In genomic region chr2L:20987438-20987837, dm6 we compare ENCODE assay signal across 1 fruit fly cellular context.
TF ChIP-seq lines count a peak whose summit lies in the region.

No protein-coding gene starts in this region.

TF ChIP-seq in whole organism, embryonic, 481 proteins besides CTCF, POLR2A, EP300 and RAD21 (continued from another document and continues in another):
- peak; percentile 79 for TF ChIP-seq CG3847 (GFP tag; IDR thresholded peaks at IDR 0.05; lab: Robert Waterston, UW)
- peak; percentile 58; the same call in 1 of the 3 replicates for TF ChIP-seq CG11695 (GFP tag; IDR thresholded peaks at IDR 0.05; lab: Robert Waterston, UW)
- TF ChIP-seq sens (GFP tag; lab: Kevin White, UChicago), result peak; percentile 97
- TF ChIP-seq Camta (GFP tag; optimal IDR thresholded peaks at IDR 0.05; lab: Kevin White, UChicago), result peak; percentile 78
- no peak for TF ChIP-seq bigmax (GFP tag; optimal IDR thresholded peaks at IDR 0.05; lab: Kevin White, UChicago)
- peak; percentile 85 for TF ChIP-seq CG2678 (tag; optimal IDR thresholded peaks at IDR 0.05; lab: Kevin White, UChicago)
- peak; percentile 71 for TF ChIP-seq CG8388 (GFP tag; optimal IDR thresholded peaks at IDR 0.05; lab: Kevin White, UChicago)
- peak; percentile 85 to 88 for TF ChIP-seq dpn (GFP tag; optimal IDR thresholded peaks at IDR 0.05; lab: Kevin White, UChicago)
- TF ChIP-seq Dref (GFP tag; IDR thresholded peaks at IDR 0.05; lab: Robert Waterston, UW), result no peak
- peak; percentile 80 for TF ChIP-seq wdn (GFP tag; IDR thresholded peaks at IDR 0.05; lab: Robert Waterston, UW)
- TF ChIP-seq CG10565 (GFP tag; optimal IDR thresholded peaks at IDR 0.05; lab: Kevin White, UChicago), result no peak
- no peak for TF ChIP-seq CG10321 (GFP tag; IDR thresholded peaks at IDR 0.05; lab: Robert Waterston, UW)
- TF ChIP-seq CG4617 (GFP tag; optimal IDR thresholded peaks at IDR 0.05; lab: Kevin White, UChicago; ENCODE audit: borderline replicate concordance), result peak; percentile 55
- peak; percentile 62 for TF ChIP-seq disco-r (GFP tag; optimal IDR thresholded peaks at IDR 0.05; lab: Kevin White, UChicago)
- TF ChIP-seq dimm (GFP tag; IDR thresholded peaks at IDR 0.05; lab: Robert Waterston, UW), result peak; percentile 69
- peak; percentile 88 for TF ChIP-seq Xrp1 (GFP tag; IDR thresholded peaks at IDR 0.05; lab: Robert Waterston, UW)
- peak; percentile 59 for TF ChIP-seq kay (GFP tag; optimal IDR thresholded peaks at IDR 0.05; lab: Kevin White, UChicago)
- TF ChIP-seq Atf6 (GFP tag; IDR thresholded peaks at IDR 0.05; lab: Robert Waterston, UW), result peak; percentile 85
- no peak for TF ChIP-seq vnd (GFP tag; IDR thresholded peaks at IDR 0.05; lab: Robert Waterston, UW; ENCODE audit: partially characterized antibody)
- TF ChIP-seq Sox102F (GFP tag; optimal IDR thresholded peaks at IDR 0.05; lab: Kevin White, UChicago), result peak; percentile 86
- peak; percentile 57 for TF ChIP-seq CG2202 (tag; optimal IDR thresholded peaks at IDR 0.05; lab: Kevin White, UChicago)
- TF ChIP-seq dan (GFP tag; IDR thresholded peaks at IDR 0.05; lab: Robert Waterston, UW), result no peak
- no peak for TF ChIP-seq CG8478 (optimal IDR thresholded peaks at IDR 0.05; lab: Kevin White, UChicago)
- peak; percentile 68 for TF ChIP-seq CG9215 (GFP tag; IDR thresholded peaks at IDR 0.05; lab: Robert Waterston, UW)
- TF ChIP-seq E2f2 (GFP tag; IDR thresholded peaks at IDR 0.05; lab: Robert Waterston, UW), result peak; percentile 41
- no peak for TF ChIP-seq bowl (GFP tag; IDR thresholded peaks at IDR 0.05; lab: Robert Waterston, UW)
- TF ChIP-seq CG17186 (GFP tag; optimal IDR thresholded peaks at IDR 0.05; lab: Kevin White, UChicago), result no peak
- no peak for TF ChIP-seq Dp (GFP tag; optimal IDR thresholded peaks at IDR 0.05; lab: Kevin White, UChicago)
- peak; percentile 81 for TF ChIP-seq CG11247 (GFP tag; IDR thresholded peaks at IDR 0.05; lab: Robert Waterston, UW)
- TF ChIP-seq Gsc (GFP tag; IDR thresholded peaks at IDR 0.05; lab: Robert Waterston, UW), result peak; percentile 56; the same call in 1 of the 2 replicates
- TF ChIP-seq mirr (GFP tag; optimal IDR thresholded peaks at IDR 0.05; lab: Kevin White, UChicago), result no peak
- peak; percentile 87 for TF ChIP-seq gem (tag; optimal IDR thresholded peaks at IDR 0.05; lab: Kevin White, UChicago)
- TF ChIP-seq Fer3 (tag; optimal IDR thresholded peaks at IDR 0.05; lab: Kevin White, UChicago), result peak; percentile 76
- TF ChIP-seq CG5180 (GFP tag; optimal IDR thresholded peaks at IDR 0.05; lab: Kevin White, UChicago), result peak; percentile 58
- no peak for TF ChIP-seq Opbp (GFP tag; IDR thresholded peaks at IDR 0.05; lab: Robert Waterston, UW; ENCODE audit: partially characterized antibody)
- peak; percentile 74; the same call in 2 of the 3 replicates for TF ChIP-seq CG7357 (GFP tag; IDR thresholded peaks at IDR 0.05; lab: Robert Waterston, UW)
- peak; percentile 35; the same call in 1 of the 2 replicates for TF ChIP-seq Taf1 (GFP tag; IDR thresholded peaks at IDR 0.05; lab: Robert Waterston, UW)
- TF ChIP-seq CG17359 (tag; optimal IDR thresholded peaks at IDR 0.05; lab: Kevin White, UChicago), result peak; percentile 83
- 0 out of 3 replicates have a peak, but pooled peaks have one; percentile 16 for TF ChIP-seq gce (GFP tag; IDR thresholded peaks at IDR 0.05; lab: Robert Waterston, UW)
- peak; percentile 73 for TF ChIP-seq grau (tag; optimal IDR thresholded peaks at IDR 0.05; lab: Kevin White, UChicago)
- no peak for TF ChIP-seq lbe (GFP tag; optimal IDR thresholded peaks at IDR 0.05; lab: Kevin White, UChicago)
- no peak for TF ChIP-seq hb (GFP tag; IDR thresholded peaks at IDR 0.05; lab: Robert Waterston, UW; ENCODE audit: partially characterized antibody)
- TF ChIP-seq ro (GFP tag; IDR thresholded peaks at IDR 0.05; lab: Robert Waterston, UW), result peak; percentile 63
- TF ChIP-seq onecut (GFP tag; IDR thresholded peaks at IDR 0.05; lab: Robert Waterston, UW), result peak; percentile 70
- TF ChIP-seq ems (GFP tag; optimal IDR thresholded peaks at IDR 0.05; lab: Kevin White, UChicago), result peak; percentile 78
- peak; percentile 26 for TF ChIP-seq CG8359 (GFP tag; optimal IDR thresholded peaks at IDR 0.05; lab: Kevin White, UChicago; ENCODE audit: borderline replicate concordance)
- peak; percentile 70 for TF ChIP-seq CG9876 (GFP tag; optimal IDR thresholded peaks at IDR 0.05; lab: Kevin White, UChicago)
- no peak for TF ChIP-seq CG15479 (GFP tag; optimal IDR thresholded peaks at IDR 0.05; lab: Kevin White, UChicago)
- peak; percentile 86 for TF ChIP-seq bab2 (GFP tag; optimal IDR thresholded peaks at IDR 0.05; lab: Kevin White, UChicago)
- peak; percentile 59 for TF ChIP-seq CG31388 (GFP tag; optimal IDR thresholded peaks at IDR 0.05; lab: Kevin White, UChicago)
- peak; percentile 65 for TF ChIP-seq CG17829 (tag; optimal IDR thresholded peaks at IDR 0.05; lab: Kevin White, UChicago)
- peak; percentile 85 for TF ChIP-seq Dbx (GFP tag; IDR thresholded peaks at IDR 0.05; lab: Robert Waterston, UW)
- no peak for TF ChIP-seq mld (GFP tag; IDR thresholded peaks at IDR 0.05; lab: Robert Waterston, UW; ENCODE audit: partially characterized antibody)
- peak; percentile 83 for TF ChIP-seq lilli (GFP tag; optimal IDR thresholded peaks at IDR 0.05; lab: Kevin White, UChicago)
- TF ChIP-seq CG7963 (GFP tag; IDR thresholded peaks at IDR 0.05; lab: Robert Waterston, UW; ENCODE audit: partially characterized antibody), result no peak
- peak; percentile 62 for TF ChIP-seq CG10267 (tag; optimal IDR thresholded peaks at IDR 0.05; lab: Kevin White, UChicago)
- TF ChIP-seq vvl (GFP tag; IDR thresholded peaks at IDR 0.05; lab: Robert Waterston, UW), result peak; percentile 90
- TF ChIP-seq CG6683 (GFP tag; optimal IDR thresholded peaks at IDR 0.05; lab: Kevin White, UChicago), result peak; percentile 25
- TF ChIP-seq Ada2b (GFP tag; IDR thresholded peaks at IDR 0.05; lab: Robert Waterston, UW), result peak; percentile 77
- peak; percentile 67 for TF ChIP-seq CG13775 (GFP tag; optimal IDR thresholded peaks at IDR 0.05; lab: Kevin White, UChicago)
- peak; percentile 77 for TF ChIP-seq Hr3 (GFP tag; optimal IDR thresholded peaks at IDR 0.05; lab: Kevin White, UChicago)
- no peak for TF ChIP-seq grn (GFP tag; optimal IDR thresholded peaks at IDR 0.05; lab: Kevin White, UChicago)
- no peak for TF ChIP-seq stwl (tag; optimal IDR thresholded peaks at IDR 0.05; lab: Kevin White, UChicago)
- TF ChIP-seq CG13424 (tag; optimal IDR thresholded peaks at IDR 0.05; lab: Kevin White, UChicago), result peak; percentile 84
- no peak for TF ChIP-seq exex (tag; optimal IDR thresholded peaks at IDR 0.05; lab: Kevin White, UChicago)
- peak; percentile 54 for TF ChIP-seq zfh2 (GFP tag; optimal IDR thresholded peaks at IDR 0.05; lab: Kevin White, UChicago)
- TF ChIP-seq Side (GFP tag; optimal IDR thresholded peaks at IDR 0.05; lab: Kevin White, UChicago), result peak; percentile 76
- no peak for TF ChIP-seq Hmx (GFP tag; optimal IDR thresholded peaks at IDR 0.05; lab: Kevin White, UChicago)
- peak; percentile 56 for TF ChIP-seq kah (GFP tag; optimal IDR thresholded peaks at IDR 0.05; lab: Kevin White, UChicago)
- TF ChIP-seq Fer2 (tag; optimal IDR thresholded peaks at IDR 0.05; lab: Kevin White, UChicago), result peak; percentile 34
- TF ChIP-seq HLH3B (GFP tag; IDR thresholded peaks at IDR 0.05; lab: Robert Waterston, UW), result peak; percentile 83
- TF ChIP-seq Awh (GFP tag; IDR thresholded peaks at IDR 0.05; lab: Robert Waterston, UW), result peak; percentile 65; the same call in 1 of the 2 replicates
- TF ChIP-seq gcm2 (GFP tag; optimal IDR thresholded peaks at IDR 0.05; lab: Kevin White, UChicago), result peak; percentile 59
- peak; percentile 65 for TF ChIP-seq CG10462 (GFP tag; optimal IDR thresholded peaks at IDR 0.05; lab: Kevin White, UChicago)
- TF ChIP-seq CG30403 (GFP tag; optimal IDR thresholded peaks at IDR 0.05; lab: Kevin White, UChicago), result peak; percentile 79
- peak; percentile 86 for TF ChIP-seq zfh1 (GFP tag; IDR thresholded peaks at IDR 0.05; lab: Robert Waterston, UW)
- no peak for TF ChIP-seq CG33557 (GFP tag; optimal IDR thresholded peaks at IDR 0.05; lab: Kevin White, UChicago)
- TF ChIP-seq H15 (GFP tag; IDR thresholded peaks at IDR 0.05; lab: Robert Waterston, UW), result peak; percentile 79
- peak; percentile 85 for TF ChIP-seq CG5245 (GFP tag; optimal IDR thresholded peaks at IDR 0.05; lab: Kevin White, UChicago)
- TF ChIP-seq Eip74EF (GFP tag; optimal IDR thresholded peaks at IDR 0.05; lab: Kevin White, UChicago), result peak in 1 of 2 experiments; percentile 69
- TF ChIP-seq repo (GFP tag; optimal IDR thresholded peaks at IDR 0.05; lab: Kevin White, UChicago), result peak; percentile 79
- TF ChIP-seq gt (GFP tag; IDR thresholded peaks at IDR 0.05; lab: Robert Waterston, UW), result peak; percentile 43
- TF ChIP-seq CG42726 (GFP tag; IDR thresholded peaks at IDR 0.05; lab: Robert Waterston, UW; ENCODE audit: partially characterized antibody), result no peak
- peak; percentile 55 for TF ChIP-seq CG13296 (GFP tag; optimal IDR thresholded peaks at IDR 0.05; lab: Kevin White, UChicago)
- peak; percentile 77 for TF ChIP-seq CG9817 (tag; optimal IDR thresholded peaks at IDR 0.05; lab: Kevin White, UChicago)
- peak; percentile 79 for TF ChIP-seq CG32767 (GFP tag; IDR thresholded peaks at IDR 0.05; lab: Robert Waterston, UW)
- TF ChIP-seq pros (GFP tag; optimal IDR thresholded peaks at IDR 0.05; lab: Kevin White, UChicago), result no peak
- TF ChIP-seq pnt (GFP tag; optimal IDR thresholded peaks at IDR 0.05; lab: Kevin White, UChicago), result peak; percentile 84
- TF ChIP-seq gsb-n (tag; optimal IDR thresholded peaks at IDR 0.05; lab: Kevin White, UChicago), result peak; percentile 60
- TF ChIP-seq sd (tag; optimal IDR thresholded peaks at IDR 0.05; lab: Kevin White, UChicago), result peak; percentile 45
- TF ChIP-seq D (optimal IDR thresholded peaks at IDR 0.05; lab: Kevin White, UChicago), result no peak
- peak; percentile 70 for TF ChIP-seq D (GFP tag; optimal IDR thresholded peaks at IDR 0.05; lab: Kevin White, UChicago)
- peak; percentile 76 for TF ChIP-seq her (GFP tag; optimal IDR thresholded peaks at IDR 0.05; lab: Kevin White, UChicago)
- no peak for TF ChIP-seq sc (optimal IDR thresholded peaks at IDR 0.05; lab: Kevin White, UChicago)
- TF ChIP-seq sc (GFP tag; optimal IDR thresholded peaks at IDR 0.05; lab: Kevin White, UChicago), result peak; percentile 62
- peak; percentile 75 for TF ChIP-seq CG18619 (GFP tag; optimal IDR thresholded peaks at IDR 0.05; lab: Kevin White, UChicago)
- TF ChIP-seq CG6254 (GFP tag; optimal IDR thresholded peaks at IDR 0.05; lab: Kevin White, UChicago), result peak; percentile 57
- TF ChIP-seq CG6813 (GFP tag; optimal IDR thresholded peaks at IDR 0.05; lab: Kevin White, UChicago), result peak; percentile 61
- peak; percentile 84 for TF ChIP-seq so (GFP tag; IDR thresholded peaks at IDR 0.05; lab: Robert Waterston, UW)
- TF ChIP-seq gro (GFP tag; optimal IDR thresholded peaks at IDR 0.05; lab: Kevin White, UChicago), result peak; percentile 74
- peak; percentile 82 for TF ChIP-seq CG17361 (GFP tag; IDR thresholded peaks at IDR 0.05; lab: Robert Waterston, UW)
- TF ChIP-seq vfl (GFP tag; optimal IDR thresholded peaks at IDR 0.05; lab: Kevin White, UChicago), result peak; percentile 44
- peak; percentile 47; the same call in 1 of the 2 replicates for TF ChIP-seq danr (GFP tag; IDR thresholded peaks at IDR 0.05; lab: Robert Waterston, UW)
- TF ChIP-seq CG6689 (GFP tag; IDR thresholded peaks at IDR 0.05; lab: Robert Waterston, UW), result peak; percentile 79
- TF ChIP-seq Nf-YC (tag; optimal IDR thresholded peaks at IDR 0.05; lab: Kevin White, UChicago), result peak; percentile 6
- TF ChIP-seq CG10147 (GFP tag; optimal IDR thresholded peaks at IDR 0.05; lab: Kevin White, UChicago), result peak; percentile 56
- peak; percentile 82 for TF ChIP-seq Oli (tag; optimal IDR thresholded peaks at IDR 0.05; lab: Kevin White, UChicago)
- TF ChIP-seq tio (GFP tag; optimal IDR thresholded peaks at IDR 0.05; lab: Kevin White, UChicago), result peak; percentile 79
- TF ChIP-seq CG4820 (GFP tag; optimal IDR thresholded peaks at IDR 0.05; lab: Kevin White, UChicago), result peak; percentile 84
- TF ChIP-seq CG15601 (tag; optimal IDR thresholded peaks at IDR 0.05; lab: Kevin White, UChicago), result peak; percentile 65
- peak; percentile 72 for TF ChIP-seq klu (GFP tag; IDR thresholded peaks at IDR 0.05; lab: Robert Waterston, UW)
- no peak for TF ChIP-seq GATAe (GFP tag; conservative IDR thresholded peaks at IDR 0.05; lab: Robert Waterston, UW)
- peak; percentile 68 for TF ChIP-seq ab (GFP tag; optimal IDR thresholded peaks at IDR 0.05; lab: Kevin White, UChicago)
- peak; percentile 65 for TF ChIP-seq caup (GFP tag; optimal IDR thresholded peaks at IDR 0.05; lab: Kevin White, UChicago; ENCODE audit: severe bottlenecking)
- TF ChIP-seq CG14710 (tag; optimal IDR thresholded peaks at IDR 0.05; lab: Kevin White, UChicago), result peak; percentile 64
- TF ChIP-seq NC2β (GFP tag; optimal IDR thresholded peaks at IDR 0.05; lab: Kevin White, UChicago), result peak; percentile 73
- peak; percentile 76 for TF ChIP-seq CG43689 (GFP tag; IDR thresholded peaks at IDR 0.05; lab: Robert Waterston, UW)
- TF ChIP-seq h (optimal IDR thresholded peaks at IDR 0.05; lab: Kevin White, UChicago), result no peak
- TF ChIP-seq dmrt99B (tag; optimal IDR thresholded peaks at IDR 0.05; lab: Kevin White, UChicago), result peak; percentile 89
- no peak for TF ChIP-seq Dll (GFP tag; IDR thresholded peaks at IDR 0.05; lab: Robert Waterston, UW; ENCODE audit: partially characterized antibody)
- peak; percentile 86 for TF ChIP-seq Mrtf (GFP tag; IDR thresholded peaks at IDR 0.05; lab: Robert Waterston, UW)
- TF ChIP-seq NK7.1 (GFP tag; optimal IDR thresholded peaks at IDR 0.05; lab: Kevin White, UChicago), result peak; percentile 65
- no peak for TF ChIP-seq Dip2 (GFP tag; IDR thresholded peaks at IDR 0.05; lab: Robert Waterston, UW)
- TF ChIP-seq crol (GFP tag; IDR thresholded peaks at IDR 0.05; lab: Robert Waterston, UW), result peak; percentile 57
- TF ChIP-seq Hey (tag; optimal IDR thresholded peaks at IDR 0.05; lab: Kevin White, UChicago), result peak; percentile 3
- TF ChIP-seq CG15514 (GFP tag; optimal IDR thresholded peaks at IDR 0.05; lab: Kevin White, UChicago), result peak; percentile 61
- TF ChIP-seq Stat92E (GFP tag; optimal IDR thresholded peaks at IDR 0.05; lab: Kevin White, UChicago), result no peak
- peak; percentile 83 for TF ChIP-seq CoRest (tag; optimal IDR thresholded peaks at IDR 0.05; lab: Kevin White, UChicago)
- TF ChIP-seq chn (GFP tag; optimal IDR thresholded peaks at IDR 0.05; lab: Kevin White, UChicago), result peak; percentile 79
- TF ChIP-seq slou (GFP tag; optimal IDR thresholded peaks at IDR 0.05; lab: Kevin White, UChicago), result peak; percentile 49
- peak; percentile 78 for TF ChIP-seq PHDP (tag; optimal IDR thresholded peaks at IDR 0.05; lab: Kevin White, UChicago)
- TF ChIP-seq nmo (GFP tag; optimal IDR thresholded peaks at IDR 0.05; lab: Kevin White, UChicago), result peak; percentile 82
